Worm (Caenorhabditis elegans) whole organism, L4/young adult: ENCODE results near the gene col-126.
"Not testable (repeated sequence)": the region's sequence is repeated elsewhere in the genome, so short reads cannot be mapped to it uniquely, and the experiment has no call there.

ENCODE experiments used
- W03F9.2 ChIP-seq: fragments of 150-350 bp; optimal IDR thresholded peaks from 2 replicates; lab custom pipeline; 2014; ENCODE audit warnings: missing biosample characterization, missing genetic modification characterization
- dao-5 ChIP-seq: sonication (generic microtip); optimal IDR thresholded peaks from 2 replicates; lab custom pipeline; 2016; ENCODE audit warnings: missing genotype, missing genetic modification characterization, moderate library complexity, missing compliant biosample characterization
- him-1 ChIP-seq: sonication (generic microtip); optimal IDR thresholded peaks from 2 replicates; lab custom pipeline; 2016; ENCODE audit warnings: missing genotype, missing genetic modification reagents, missing genetic modification characterization, missing compliant biosample characterization

Gene col-126

ce11 chrIV:11263101-11263500, at the start of gene col-126:
col-126 (plus strand) TSS chrIV:11263401.
- TF ChIP-seq him-1, dao-5, W03F9.2 (tag; lab: Kevin White, UChicago): not testable (repeated sequence)

ce11 chrIV:11218037-11218436, 45.2 kb upstream of the col-126 start, which contains the start of gene zip-6:
zip-6 (minus strand) TSS chrIV:11218137.
- TF ChIP-seq dao-5 (tag; lab: Kevin White, UChicago) (no peak), him-1 (tag; lab: Kevin White, UChicago) (no peak), W03F9.2 (tag; lab: Kevin White, UChicago) (no peak)

ce11 chrIV:11223878-11224277, 39.3 kb upstream of the col-126 start, which contains the start of gene C29F4.3:
C29F4.3 (minus strand) TSS chrIV:11223978.
- no peak for TF ChIP-seq W03F9.2 (tag; lab: Kevin White, UChicago)
- no peak for TF ChIP-seq dao-5 (tag; lab: Kevin White, UChicago)
- TF ChIP-seq him-1 (tag; lab: Kevin White, UChicago): no peak

- TF ChIP-seq dao-5 (tag; lab: Kevin White, UChicago): no peak
- TF ChIP-seq W03F9.2 (tag; lab: Kevin White, UChicago): no peak
- no peak for TF ChIP-seq him-1 (tag; lab: Kevin White, UChicago)
Measured at ce11 chrIV:11225206-11225605, 38.0 kb upstream of the col-126 start, which contains the start of gene col-125. col-125 (plus strand) TSS chrIV:11225506.

- no peak for TF ChIP-seq him-1 (tag; lab: Kevin White, UChicago)
- TF ChIP-seq dao-5 (tag; lab: Kevin White, UChicago): no peak
- TF ChIP-seq W03F9.2 (tag; lab: Kevin White, UChicago): no peak
Measured at ce11 chrIV:11226545-11226944, 36.7 kb upstream of the col-126 start.

- TF ChIP-seq dao-5 (tag; lab: Kevin White, UChicago) (no peak), W03F9.2 (tag; lab: Kevin White, UChicago) (no peak), him-1 (tag; lab: Kevin White, UChicago) (no peak)
Measured at ce11 chrIV:11229013-11229412, 34.2 kb upstream of the col-126 start.

- no peak for TF ChIP-seq dao-5 (tag; lab: Kevin White, UChicago)
- no peak for TF ChIP-seq W03F9.2 (tag; lab: Kevin White, UChicago)
- TF ChIP-seq him-1 (tag; lab: Kevin White, UChicago): no peak
Measured at ce11 chrIV:11230069-11230468, 33.1 kb upstream of the col-126 start, which contains the start of gene best-7. best-7 (minus strand) TSS chrIV:11230307.

- no peak for TF ChIP-seq him-1 (tag; lab: Kevin White, UChicago)
- TF ChIP-seq dao-5 (tag; lab: Kevin White, UChicago): no peak
- no peak for TF ChIP-seq W03F9.2 (tag; lab: Kevin White, UChicago)
Measured at ce11 chrIV:11231376-11231775, 31.8 kb upstream of the col-126 start.

ce11 chrIV:11235755-11236154, 27.4 kb upstream of the col-126 start:
- no peak for TF ChIP-seq him-1 (tag; lab: Kevin White, UChicago)
- TF ChIP-seq dao-5 (tag; lab: Kevin White, UChicago): no peak
- no peak for TF ChIP-seq W03F9.2 (tag; lab: Kevin White, UChicago)

ce11 chrIV:11241368-11241767, 21.8 kb upstream of the col-126 start, which contains the start of gene C05C12.6:
C05C12.6 (minus strand) TSS chrIV:11241468.
- TF ChIP-seq dao-5 (tag; lab: Kevin White, UChicago) (no peak), W03F9.2 (tag; lab: Kevin White, UChicago) (no peak), him-1 (tag; lab: Kevin White, UChicago) (no peak)

ce11 chrIV:11247434-11247833, 15.8 kb upstream of the col-126 start:
- TF ChIP-seq W03F9.2 (tag; lab: Kevin White, UChicago): no peak
- TF ChIP-seq him-1 (tag; lab: Kevin White, UChicago): no peak

ce11 chrIV:11248031-11248631, 15.1 kb upstream of the col-126 start, which contains the start of gene C05C12.4:
C05C12.4 (minus strand) TSS chrIV:11248081.
- no peak for TF ChIP-seq him-1 (tag; lab: Kevin White, UChicago)
- TF ChIP-seq W03F9.2 (tag; lab: Kevin White, UChicago): no peak
- no peak for TF ChIP-seq dao-5 (tag; lab: Kevin White, UChicago)

- not testable (repeated sequence) for TF ChIP-seq W03F9.2, him-1, dao-5 (tag; lab: Kevin White, UChicago)
Measured at ce11 chrIV:11253689-11254088, 9.5 kb upstream of the col-126 start, which contains the start of gene C05C12.1. C05C12.1 (plus strand) TSS chrIV:11253989.

ce11 chrIV:11257476-11257875, 5.7 kb upstream of the col-126 start:
- no peak for TF ChIP-seq him-1 (tag; lab: Kevin White, UChicago)
- TF ChIP-seq dao-5 (tag; lab: Kevin White, UChicago): no peak
- TF ChIP-seq W03F9.2 (tag; lab: Kevin White, UChicago): no peak
